Worm (Caenorhabditis elegans) whole organism, midembryonic: ENCODE data around the gene bnc-1.

Experiments used
- T22C8.4 ChIP-seq: fragments of 200-800 bp; sonication (Bioruptor generic); IDR thresholded peaks from 2 replicates; pipeline ENCODE4 v1.3.6; 2022; ENCODE audit warnings: missing genetic modification characterization, missing compliant biosample characterization
- cog-1 ChIP-seq: sonication (generic microtip); optimal IDR thresholded peaks from 2 replicates; lab custom pipeline; 2016; ENCODE audit warnings: missing genetic modification characterization, missing compliant biosample characterization
- flt-1 ChIP-seq: fragments of 200-800 bp; sonication (Bioruptor generic); IDR thresholded peaks from 2 replicates; pipeline ENCODE4 v1.3.6; 2022; ENCODE audit warnings: missing genetic modification characterization, missing compliant biosample characterization
- klf-2 ChIP-seq: fragments of 200-800 bp; sonication (Bioruptor generic); conservative IDR thresholded peaks from 2 replicates; pipeline ENCODE4 v1.3.6; 2022; ENCODE audit warnings: missing genetic modification reagents, missing genetic modification characterization, missing compliant biosample characterization
- ref-1 ChIP-seq: fragments of 200-800 bp; sonication (Bioruptor generic); conservative IDR thresholded peaks from 2 replicates; pipeline ENCODE4 v1.3.6; 2022; ENCODE audit warnings: missing genetic modification reagents, missing genetic modification characterization, missing compliant biosample characterization
- tab-1 ChIP-seq: fragments of 200-800 bp; sonication (Bioruptor generic); IDR thresholded peaks from 2 replicates; pipeline ENCODE4 v1.3.6; 2022; ENCODE audit warnings: missing genetic modification characterization, missing compliant biosample characterization
- ztf-23 ChIP-seq: fragments of 200-800 bp; sonication (Bioruptor generic); IDR thresholded peaks from 2 replicates; pipeline ENCODE4 v1.3.6; 2022; ENCODE audit warnings: missing genetic modification reagents, missing genetic modification characterization, missing compliant biosample characterization
- ztf-29 ChIP-seq: fragments of 200-800 bp; sonication (Bioruptor generic); IDR thresholded peaks from 2 replicates; pipeline ENCODE4 v1.3.6; 2022; ENCODE audit warnings: missing genetic modification reagents, missing genetic modification characterization, missing compliant biosample characterization

DNA sequence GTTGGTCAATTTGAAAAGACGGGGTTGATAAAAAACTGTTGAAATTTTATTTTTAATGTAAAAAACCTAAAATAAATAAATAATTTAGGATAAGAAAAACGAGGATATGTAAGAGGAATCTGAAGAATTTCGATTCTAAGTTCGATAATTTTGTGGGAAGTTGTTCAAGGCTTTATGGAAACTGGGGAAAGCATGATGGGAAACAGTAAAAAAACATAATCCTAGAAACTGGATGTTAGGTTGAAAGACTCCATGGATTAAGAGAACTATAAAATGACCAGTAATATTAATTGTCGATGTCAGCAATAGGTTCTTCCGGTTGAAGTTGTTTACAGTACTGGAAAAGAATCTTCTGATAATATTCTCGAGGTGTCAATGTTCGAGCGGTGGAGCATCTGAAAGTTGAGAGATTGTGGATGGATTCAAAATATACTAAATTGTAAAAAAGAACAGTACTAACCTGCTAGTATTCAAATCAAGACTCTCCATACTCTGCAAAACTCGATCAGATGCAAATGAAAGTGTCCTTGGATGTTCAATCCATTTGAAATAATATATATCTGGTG is 43.5 kb upstream of the bnc-1 start:
- TF ChIP-seq tab-1 (GFP tag; lab: Robert Waterston, UW) (no peak), flt-1 (GFP tag; lab: Robert Waterston, UW) (no peak), ztf-29 (GFP tag; lab: Robert Waterston, UW) (no peak), T22C8.4 (GFP tag; lab: Robert Waterston, UW) (no peak), klf-2 (GFP tag; lab: Robert Waterston, UW) (no peak), ztf-23 (GFP tag; lab: Robert Waterston, UW) (no peak), cog-1 (tag; lab: Kevin White, UChicago) (no peak), ref-1 (GFP tag; lab: Robert Waterston, UW) (no peak)
